Worm (Caenorhabditis elegans) whole organism, young adult: Measurements from ENCODE around the gene Y38E10A.24.

Experiments
- F57A8.1 ChIP-seq: fragments of 200-800 bp; sonication (Bioruptor generic); optimal IDR thresholded peaks from 2 replicates; lab custom pipeline; 2018; ENCODE audit warnings: mild to moderate bottlenecking, missing genetic modification characterization, moderate library complexity, missing compliant biosample characterization
- let-607 ChIP-seq, 2 experiments: fragments of 200-800 bp in 1 of 2; sonication (Bioruptor generic) in 1 of 2; sonication (generic microtip) in 1 of 2; optimal IDR thresholded peaks; 2 replicates each; lab custom pipeline; 2016 to 2018; ENCODE audit warnings: mild to moderate bottlenecking in 2 of 2, missing compliant biosample characterization in 2 of 2, missing genetic modification characterization in 2 of 2, moderate library complexity in 2 of 2, missing genotype in 1 of 2
- sea-2 ChIP-seq: fragments of 200-800 bp; sonication (Bioruptor generic); IDR thresholded peaks from 2 replicates; pipeline ENCODE4 v1.3.6; 2022; ENCODE audit warnings: missing genetic modification characterization, missing compliant biosample characterization
- snpc-4 ChIP-seq, 5 experiments: fragments of 150-350 bp in 1 of 5; sonication (generic microtip) in 4 of 5; optimal IDR thresholded peaks; 2 replicates each; lab custom pipeline; 2014 to 2018; ENCODE audit warnings: missing genetic modification characterization in 5 of 5, missing biosample characterization in 3 of 5, antibody characterized with exemption in 2 of 5, mild to moderate bottlenecking in 2 of 5, missing compliant biosample characterization in 2 of 5, missing genotype in 2 of 5, moderate library complexity in 2 of 5, missing genetic modification reagents in 1 of 5
- ztf-25 ChIP-seq: fragments of 200-800 bp; sonication (Bioruptor generic); IDR thresholded peaks from 2 replicates; pipeline ENCODE4 v1.3.6; 2022; ENCODE audit warnings: missing genetic modification reagents, missing genetic modification characterization, missing compliant biosample characterization

ce11 chrII:12640370-12640769 lies 38.5 kb upstream of the Y38E10A.24 start, which contains the start of gene nhr-235:
- TF ChIP-seq F57A8.1 (GFP tag; lab: Kevin White, UChicago) (no peak), ztf-25 (GFP tag; lab: Robert Waterston, UW) (no peak), let-607 (tag; optimal IDR thresholded peaks at IDR 0.05; lab: Kevin White, UChicago) (no peak), snpc-4 (GFP tag; optimal IDR thresholded peaks at IDR 0.05; lab: Kevin White, UChicago) (no peak), snpc-4 (tag; optimal IDR thresholded peaks at IDR 0.05; lab: Kevin White, UChicago) (no peak), sea-2 (GFP tag; lab: Robert Waterston, UW) (no peak)
